Worm (Caenorhabditis elegans): ENCODE data around the gene srh-283.

DNA sequence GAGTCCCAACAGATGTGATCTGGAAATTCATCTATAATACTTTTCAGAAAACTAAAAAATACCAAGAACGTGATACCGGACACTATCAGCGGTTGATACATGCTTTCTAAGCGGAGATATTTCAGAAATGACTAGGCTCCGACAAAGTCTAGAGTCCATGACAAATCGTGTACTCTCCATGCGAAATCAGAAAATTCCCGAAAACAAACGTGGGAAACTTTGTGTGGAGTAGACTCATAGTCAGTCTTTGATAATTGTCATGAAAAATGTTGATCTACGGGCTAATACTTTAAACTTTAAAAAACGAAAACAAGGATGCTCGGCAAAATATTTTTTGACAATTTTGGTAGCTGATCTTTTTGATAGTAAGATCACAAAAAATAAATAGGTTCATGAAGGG is 33.6 kb downstream of the srh-283 start, which contains the start of gene srx-18:
- no peak for TF ChIP-seq M03D4.4 (tag; optimal IDR thresholded peaks at IDR 0.05)
- TF ChIP-seq mab-5 (tag; optimal IDR thresholded peaks at IDR 0.05) = no peak
- no peak for TF ChIP-seq nhr-28 (tag; optimal IDR thresholded peaks at IDR 0.05)
- no peak for TF ChIP-seq nhr-76 (tag; optimal IDR thresholded peaks at IDR 0.05)
- TF ChIP-seq nhr-237 (tag; optimal IDR thresholded peaks at IDR 0.05) = no peak
- no peak for TF ChIP-seq lin-13 (tag; optimal IDR thresholded peaks at IDR 0.05)
- no peak for TF ChIP-seq nhr-12 (tag; optimal IDR thresholded peaks at IDR 0.05)
- no peak for TF ChIP-seq unc-62 (GFP tag; optimal IDR thresholded peaks at IDR 0.05)
- no peak for TF ChIP-seq ceh-43 (GFP tag; optimal IDR thresholded peaks at IDR 0.05)
- no peak for TF ChIP-seq ham-2 (GFP tag; optimal IDR thresholded peaks at IDR 0.05)

All from whole organism, mixed stage, embryonic.